Fruit fly (Drosophila melanogaster) whole organism, pupa: ENCODE results near the gene ATPsyngamma.

Experiments used
- CG10348 ChIP-seq: fragments of 200-800 bp; sonication (Bioruptor generic); IDR thresholded peaks from 2 replicates; pipeline ENCODE4 v1.3.6; 2022; ENCODE audit warnings: missing biosample characterization, missing genetic modification characterization
- CG12605 ChIP-seq: fragments of 200-800 bp; sonication (Bioruptor generic); IDR thresholded peaks from 2 replicates; pipeline ENCODE4 v1.3.6; 2022; ENCODE audit warnings: missing biosample characterization, missing genetic modification characterization
- CG13204 ChIP-seq: fragments of 200-800 bp; sonication (Bioruptor generic); optimal IDR thresholded peaks from 2 replicates; lab custom pipeline; 2018; ENCODE audit warnings: missing biosample characterization, mild to moderate bottlenecking, missing genetic modification characterization, moderate library complexity
- CG14655 ChIP-seq: fragments of 200-800 bp; sonication (Bioruptor generic); optimal IDR thresholded peaks from 3 replicates; lab custom pipeline; 2017; ENCODE audit warnings: mild to moderate bottlenecking, missing biosample characterization, missing genetic modification reagents, missing genetic modification characterization
- CG15710 ChIP-seq: fragments of 200-800 bp; sonication (Bioruptor generic); optimal IDR thresholded peaks from 2 replicates; lab custom pipeline; 2018; ENCODE audit warnings: missing biosample characterization, mild to moderate bottlenecking, missing genetic modification characterization, moderate library complexity
- CG17806 ChIP-seq: fragments of 200-800 bp; sonication (Bioruptor generic); optimal IDR thresholded peaks from 2 replicates; lab custom pipeline; 2018; ENCODE audit warnings: missing biosample characterization, mild to moderate bottlenecking, missing genetic modification characterization, moderate library complexity
- CG32121 ChIP-seq: fragments of 200-800 bp; sonication (Bioruptor generic); IDR thresholded peaks from 2 replicates; pipeline ENCODE4 v1.3.6; 2022; ENCODE audit warnings: missing biosample characterization, missing genetic modification characterization
- CG34367 ChIP-seq: fragments of 200-800 bp; sonication (Bioruptor generic); optimal IDR thresholded peaks from 2 replicates; lab custom pipeline; 2018; ENCODE audit warnings: missing biosample characterization, mild to moderate bottlenecking, missing genetic modification characterization
- CG4496 ChIP-seq: fragments of 200-800 bp; sonication (Bioruptor generic); IDR thresholded peaks from 3 replicates; pipeline ENCODE4 v1.3.6; 2022; ENCODE audit warnings: missing biosample characterization, missing genetic modification characterization
- CG8159 ChIP-seq: fragments of 200-800 bp; sonication (Bioruptor generic); optimal IDR thresholded peaks from 3 replicates; lab custom pipeline; 2018; ENCODE audit warnings: missing biosample characterization, mild to moderate bottlenecking, missing genetic modification characterization, moderate library complexity
- CG8301 ChIP-seq: fragments of 200-800 bp; sonication (Bioruptor generic); optimal IDR thresholded peaks from 2 replicates; lab custom pipeline; 2018; ENCODE audit warnings: missing biosample characterization, mild to moderate bottlenecking, missing genetic modification characterization
- CG9948 ChIP-seq: fragments of 200-800 bp; sonication (Bioruptor generic); optimal IDR thresholded peaks from 2 replicates; lab custom pipeline; 2018; ENCODE audit warnings: missing biosample characterization, mild to moderate bottlenecking, missing genetic modification characterization, moderate library complexity
- D1 ChIP-seq: fragments of 200-800 bp; sonication (Bioruptor generic); optimal IDR thresholded peaks from 2 replicates; lab custom pipeline; 2018; ENCODE audit warnings: missing biosample characterization, mild to moderate bottlenecking, missing genetic modification characterization, moderate library complexity
- EcR ChIP-seq: fragments of 200-800 bp; sonication (Bioruptor generic); optimal IDR thresholded peaks from 3 replicates; lab custom pipeline; 2019; ENCODE audit warnings: missing biosample characterization, missing genetic modification characterization, mild to moderate bottlenecking, moderate library complexity, missing genetic modification reagents
- Ets98B ChIP-seq: fragments of 200-800 bp; sonication (Bioruptor generic); IDR thresholded peaks from 2 replicates; pipeline ENCODE4 v1.3.6; 2022; ENCODE audit warnings: missing biosample characterization, missing genetic modification characterization
- Pif1A ChIP-seq: fragments of 200-800 bp; sonication (Bioruptor generic); optimal IDR thresholded peaks from 3 replicates; lab custom pipeline; 2016; ENCODE audit warnings: missing biosample characterization, missing genetic modification characterization
- Pif1B ChIP-seq: fragments of 200-800 bp; sonication (Bioruptor generic); optimal IDR thresholded peaks from 3 replicates; lab custom pipeline; 2016; ENCODE audit warnings: missing biosample characterization, missing genetic modification characterization
- Snoo ChIP-seq: fragments of 200-800 bp; sonication (Bioruptor generic); optimal IDR thresholded peaks from 3 replicates; lab custom pipeline; 2017; ENCODE audit warnings: missing biosample characterization, mild to moderate bottlenecking, missing genetic modification characterization, inconsistent platforms
- fd96Ca ChIP-seq: fragments of 200-800 bp; sonication (Bioruptor generic); IDR thresholded peaks from 3 replicates; pipeline ENCODE4 v1.3.6; 2022; ENCODE audit warnings: missing biosample characterization, missing genetic modification characterization
- gl ChIP-seq: fragments of 200-800 bp; sonication (Bioruptor generic); optimal IDR thresholded peaks from 2 replicates; lab custom pipeline; 2018; ENCODE audit warnings: missing biosample characterization, mild to moderate bottlenecking, missing genetic modification characterization
- rn ChIP-seq: fragments of 200-800 bp; sonication (Bioruptor generic); IDR thresholded peaks from 2 replicates; pipeline ENCODE4 v1.3.6; 2022; ENCODE audit warnings: missing biosample characterization, missing genetic modification characterization

ATPsyngamma gene

dm6 chr3R:29715277-29715676 is 33.7 kb downstream of the ATPsyngamma start, which contains the start of gene Dup99B:
TSS of gene Dup99B (minus strand) at chr3R:29715377.
- no peak for TF ChIP-seq CG34367 (tag; lab: Kevin White, UChicago)
- no peak for TF ChIP-seq CG4496 (GFP tag; lab: Robert Waterston, UW)
- no peak for TF ChIP-seq gl (tag; lab: Kevin White, UChicago)
- no peak for TF ChIP-seq CG8159 (tag; lab: Kevin White, UChicago)
- no peak for TF ChIP-seq D1
- no peak for TF ChIP-seq rn (GFP tag; lab: Robert Waterston, UW)
- TF ChIP-seq CG10348 (GFP tag; lab: Robert Waterston, UW) = no peak
- TF ChIP-seq CG8301 = no peak
- TF ChIP-seq CG9948 = no peak
- TF ChIP-seq Snoo = no peak
- no peak for TF ChIP-seq fd96Ca (GFP tag; lab: Robert Waterston, UW)
- TF ChIP-seq Ets98B (GFP tag; lab: Robert Waterston, UW) = no peak
- TF ChIP-seq EcR = no peak
- no peak for TF ChIP-seq CG32121 (GFP tag; lab: Robert Waterston, UW)
- no peak for TF ChIP-seq Pif1B (GFP tag; lab: Kevin White, UChicago)
- no peak for TF ChIP-seq CG14655
- TF ChIP-seq CG13204 (GFP tag; lab: Kevin White, UChicago) = no peak
- TF ChIP-seq CG17806 (tag; lab: Kevin White, UChicago) = no peak
- TF ChIP-seq, all 21 proteins: peak for 0

dm6 chr3R:29714314-29714713 is 34.6 kb downstream of the ATPsyngamma start, which contains the start of gene Obp99d:
TSS of gene Obp99d (plus strand) at chr3R:29714505.
- TF ChIP-seq CG34367 (tag; lab: Kevin White, UChicago) (no peak), CG9948 (no peak), Ets98B (GFP tag; lab: Robert Waterston, UW) (no peak), CG8159 (tag; lab: Kevin White, UChicago) (no peak), CG15710 (tag; lab: Kevin White, UChicago) (no peak), CG8301 (no peak)

- TF ChIP-seq Snoo = no peak
- no peak for TF ChIP-seq CG9948
- TF ChIP-seq CG10348 (GFP tag; lab: Robert Waterston, UW) = no peak
- TF ChIP-seq CG8159 (tag; lab: Kevin White, UChicago) = no peak
- TF ChIP-seq CG12605 (GFP tag; lab: Robert Waterston, UW) = no peak
- TF ChIP-seq CG32121 (GFP tag; lab: Robert Waterston, UW) = no peak
- TF ChIP-seq CG13204 (GFP tag; lab: Kevin White, UChicago) = no peak
- TF ChIP-seq fd96Ca (GFP tag; lab: Robert Waterston, UW) = no peak
- TF ChIP-seq rn (GFP tag; lab: Robert Waterston, UW) = no peak
- no peak for TF ChIP-seq Ets98B (GFP tag; lab: Robert Waterston, UW)
- TF ChIP-seq CG34367 (tag; lab: Kevin White, UChicago) = no peak
- no peak for TF ChIP-seq CG4496 (GFP tag; lab: Robert Waterston, UW)
- no peak for TF ChIP-seq CG15710 (tag; lab: Kevin White, UChicago)
- TF ChIP-seq CG8301 = no peak
- no peak for TF ChIP-seq gl (tag; lab: Kevin White, UChicago)
These were observed 37.5 kb downstream of the ATPsyngamma start for dm6 chr3R:29711434-29711833.

dm6 chr3R:29708322-29708721 is 40.6 kb downstream of the ATPsyngamma start:
- no peak for TF ChIP-seq CG34367 (tag; lab: Kevin White, UChicago)
- TF ChIP-seq Snoo = no peak
- TF ChIP-seq CG15710 (tag; lab: Kevin White, UChicago) = no peak
- TF ChIP-seq fd96Ca (GFP tag; lab: Robert Waterston, UW) = no peak
- TF ChIP-seq CG14655 = no peak
- TF ChIP-seq CG4496 (GFP tag; lab: Robert Waterston, UW) = no peak
- no peak for TF ChIP-seq CG32121 (GFP tag; lab: Robert Waterston, UW)
- no peak for TF ChIP-seq Pif1A (GFP tag; lab: Kevin White, UChicago)
- no peak for TF ChIP-seq CG13204 (GFP tag; lab: Kevin White, UChicago)
- TF ChIP-seq Ets98B (GFP tag; lab: Robert Waterston, UW) = no peak
- TF ChIP-seq CG12605 (GFP tag; lab: Robert Waterston, UW) = no peak
- TF ChIP-seq gl (tag; lab: Kevin White, UChicago) = no peak
- no peak for TF ChIP-seq D1
- no peak for TF ChIP-seq EcR

dm6 chr3R:29707258-29707657 is 41.7 kb downstream of the ATPsyngamma start:
- TF ChIP-seq CG13204 (GFP tag; lab: Kevin White, UChicago) = no peak
- no peak for TF ChIP-seq CG32121 (GFP tag; lab: Robert Waterston, UW)
- no peak for TF ChIP-seq CG8159 (tag; lab: Kevin White, UChicago)
- TF ChIP-seq CG15710 (tag; lab: Kevin White, UChicago) = no peak
- no peak for TF ChIP-seq CG4496 (GFP tag; lab: Robert Waterston, UW)
- TF ChIP-seq EcR = no peak
- no peak for TF ChIP-seq CG14655
- TF ChIP-seq CG9948 = no peak
- TF ChIP-seq fd96Ca (GFP tag; lab: Robert Waterston, UW) = no peak

dm6 chr3R:29705789-29706303 is 43.1 kb downstream of the ATPsyngamma start:
- TF ChIP-seq CG34367 (tag; lab: Kevin White, UChicago) (no peak), gl (tag; lab: Kevin White, UChicago) (no peak), CG15710 (tag; lab: Kevin White, UChicago) (no peak), CG32121 (GFP tag; lab: Robert Waterston, UW) (no peak), Snoo (no peak), EcR (no peak), CG14655 (no peak), CG8301 (no peak), CG12605 (GFP tag; lab: Robert Waterston, UW) (no peak)
